Worm (Caenorhabditis elegans): ENCODE data around the gene suds-3.

ce11 chrV:9962916-9963315, 32.1 kb downstream of the suds-3 start:
- TF ChIP-seq lsl-1 (GFP tag; optimal IDR thresholded peaks at IDR 0.05) (no peak), ama-1 (optimal IDR thresholded peaks at IDR 0.05) (no peak), ama-1 (GFP tag; optimal IDR thresholded peaks at IDR 0.05) (no peak), egrh-3 (GFP tag; IDR thresholded peaks at IDR 0.05) (no peak), unc-130 (GFP tag; optimal IDR thresholded peaks at IDR 0.05) (no peak), ztf-3 (GFP tag; optimal IDR thresholded peaks at IDR 0.05) (no peak), him-1 (tag; optimal IDR thresholded peaks at IDR 0.05) (no peak), sea-2 (GFP tag; IDR thresholded peaks at IDR 0.05) (no peak), cebp-2 (GFP tag; IDR thresholded peaks at IDR 0.05) (no peak), lin-54 (GFP tag; optimal IDR thresholded peaks at IDR 0.05) (no peak), pha-4 (tag; optimal IDR thresholded peaks at IDR 0.05) (no peak), F22D6.2 (tag; optimal IDR thresholded peaks at IDR 0.05) (no peak), nhr-80 (tag; optimal IDR thresholded peaks at IDR 0.05) (no peak), C17E4.6 (GFP tag; IDR thresholded peaks at IDR 0.05) (no peak)
